Worm (Caenorhabditis elegans): ENCODE data around the gene T27F7.12.

DNA sequence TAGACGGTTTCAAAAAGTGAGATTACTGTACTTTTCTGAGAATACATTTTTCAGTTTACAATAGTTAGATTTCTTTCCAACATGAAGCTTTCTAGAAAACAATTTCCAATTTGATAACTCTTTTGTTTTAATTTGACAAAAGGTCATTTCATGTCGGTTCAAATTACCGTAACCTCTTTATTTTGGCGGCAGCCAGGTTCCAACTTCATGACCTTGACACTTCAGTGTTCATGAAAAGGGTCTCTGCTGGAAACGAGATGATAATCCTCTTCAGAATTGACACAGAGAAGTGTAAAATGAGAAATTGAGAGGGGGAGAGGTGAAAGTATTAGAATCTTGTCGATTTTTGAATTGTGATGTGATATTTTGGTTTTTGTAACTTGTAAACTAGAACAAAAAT is 31.6 kb downstream of the T27F7.12 start:
- TF ChIP-seq ama-1 (optimal IDR thresholded peaks at IDR 0.05) (no peak), pes-1 (GFP tag; IDR thresholded peaks at IDR 0.05) (no peak), ceh-36 (tag; optimal IDR thresholded peaks at IDR 0.05) (no peak), hmbx-1 (tag; optimal IDR thresholded peaks at IDR 0.05) (no peak), hnd-1 (tag; optimal IDR thresholded peaks at IDR 0.05) (no peak), tra-4 (tag; optimal IDR thresholded peaks at IDR 0.05) (no peak), F13C5.2 (tag; optimal IDR thresholded peaks at IDR 0.05) (no peak), tbx-37 (GFP tag; conservative IDR thresholded peaks at IDR 0.05) (no peak)

Data from whole organism, early embryonic.